Fruit fly (Drosophila melanogaster) whole organism, embryonic: ENCODE results near the gene CG32483.

Experiments used
- B-H1 ChIP-seq: fragments of 200-800 bp; sonication (Bioruptor generic); IDR thresholded peaks from 3 replicates; pipeline ENCODE4 v1.3.6; 2022; ENCODE audit warnings: missing biosample characterization, missing genetic modification characterization
- Bgb ChIP-seq: fragments of 200-800 bp; sonication (Bioruptor generic); IDR thresholded peaks from 2 replicates; pipeline ENCODE4 v1.3.6; 2022; ENCODE audit warnings: missing biosample characterization, missing genetic modification characterization; ENCODE audit not compliant: partially characterized antibody
- CG10979 ChIP-seq: fragments of 200-800 bp; sonication (Bioruptor generic); optimal IDR thresholded peaks from 2 replicates; lab custom pipeline; 2018; ENCODE audit warnings: missing biosample characterization, mild to moderate bottlenecking, missing genetic modification characterization, moderate library complexity
- CG11247 ChIP-seq: fragments of 200-800 bp; sonication (Bioruptor generic); IDR thresholded peaks from 2 replicates; pipeline ENCODE4 v1.3.6; 2022; ENCODE audit warnings: missing biosample characterization, missing genetic modification characterization
- CG12236 ChIP-seq: fragments of 200-800 bp; sonication (Bioruptor generic); optimal IDR thresholded peaks from 2 replicates; lab custom pipeline; 2016; ENCODE audit warnings: missing biosample characterization, missing genetic modification characterization
- CG13123 ChIP-seq: fragments of 200-800 bp; sonication (Bioruptor generic); optimal IDR thresholded peaks from 2 replicates; lab custom pipeline; 2016; ENCODE audit warnings: missing biosample characterization, missing genetic modification characterization
- CG16815 ChIP-seq: fragments of 200-800 bp; sonication (Bioruptor generic); optimal IDR thresholded peaks from 3 replicates; lab custom pipeline; 2017; ENCODE audit warnings: missing biosample characterization, mild to moderate bottlenecking, missing genetic modification characterization
- CG17186 ChIP-seq: fragments of 200-800 bp; sonication (Bioruptor generic); optimal IDR thresholded peaks from 3 replicates; lab custom pipeline; 2017; ENCODE audit warnings: missing biosample characterization, missing genetic modification reagents, missing genetic modification characterization
- CG17912 ChIP-seq: fragments of 200-800 bp; sonication (Bioruptor generic); optimal IDR thresholded peaks from 2 replicates; lab custom pipeline; 2018; ENCODE audit warnings: missing biosample characterization, mild to moderate bottlenecking, missing genetic modification characterization
- CG2889 ChIP-seq: fragments of 200-800 bp; sonication (Bioruptor generic); IDR thresholded peaks from 3 replicates; pipeline ENCODE4 v1.3.6; 2022; ENCODE audit warnings: missing biosample characterization, missing genetic modification characterization
- CG3065 ChIP-seq: fragments of 200-800 bp; sonication (Bioruptor generic); optimal IDR thresholded peaks from 2 replicates; lab custom pipeline; 2016; ENCODE audit warnings: missing biosample characterization, missing genetic modification characterization
- CG3163 ChIP-seq: fragments of 200-800 bp; sonication (Bioruptor generic); optimal IDR thresholded peaks from 3 replicates; lab custom pipeline; 2016; ENCODE audit warnings: missing biosample characterization, missing genetic modification characterization
- CG34224 ChIP-seq: fragments of 200-800 bp; sonication (Bioruptor generic); IDR thresholded peaks from 3 replicates; pipeline ENCODE4 v1.3.6; 2022; ENCODE audit warnings: missing biosample characterization, missing genetic modification characterization; ENCODE audit not compliant: partially characterized antibody
- CG34376 ChIP-seq: fragments of 200-800 bp; sonication (Bioruptor generic); optimal IDR thresholded peaks from 2 replicates; lab custom pipeline; 2018; ENCODE audit warnings: missing biosample characterization, mild to moderate bottlenecking, missing genetic modification characterization
- CG3847 ChIP-seq: fragments of 200-800 bp; sonication (Bioruptor generic); IDR thresholded peaks from 2 replicates; pipeline ENCODE4 v1.3.6; 2022; ENCODE audit warnings: missing biosample characterization, missing genetic modification characterization
- CG4730 ChIP-seq: fragments of 200-800 bp; sonication (Bioruptor generic); IDR thresholded peaks from 2 replicates; pipeline ENCODE4 v1.3.6; 2022; ENCODE audit warnings: missing biosample characterization, missing genetic modification characterization
- CG9727 ChIP-seq: fragments of 200-800 bp; sonication (Bioruptor generic); optimal IDR thresholded peaks from 3 replicates; lab custom pipeline; 2017; ENCODE audit warnings: missing biosample characterization, mild to moderate bottlenecking, missing genetic modification characterization
- CG9876 ChIP-seq: fragments of 200-800 bp; sonication (Bioruptor generic); optimal IDR thresholded peaks from 2 replicates; lab custom pipeline; 2016; ENCODE audit warnings: missing biosample characterization, missing genetic modification characterization
- Dfd ChIP-seq, 2 experiments: fragments of >200 bp; optimal IDR thresholded peaks; 2 replicates each; lab custom pipeline; 2017; ENCODE audit warnings: missing biosample characterization in 2 of 2, missing genetic modification characterization in 2 of 2
- Eip74EF ChIP-seq, 2 experiments: fragments of 200-800 bp in 1 of 2; fragments of >200 bp in 1 of 2; sonication (Bioruptor generic) in 1 of 2; optimal IDR thresholded peaks; 2 replicates each; lab custom pipeline; 2017 to 2019; ENCODE audit warnings: missing biosample characterization in 2 of 2, missing genetic modification characterization in 2 of 2, mild to moderate bottlenecking in 1 of 2, moderate library complexity in 1 of 2
- H15 ChIP-seq: fragments of 200-800 bp; sonication (Bioruptor generic); IDR thresholded peaks from 3 replicates; pipeline ENCODE4 v1.3.6; 2022; ENCODE audit warnings: missing biosample characterization, missing genetic modification characterization
- HHEX ChIP-seq: fragments of 200-800 bp; sonication (Bioruptor generic); optimal IDR thresholded peaks from 3 replicates; lab custom pipeline; 2017; ENCODE audit warnings: missing biosample characterization, mild to moderate bottlenecking, missing genetic modification characterization, missing genetic modification reagents
- Hr3 ChIP-seq: fragments of 200-800 bp; sonication (Bioruptor generic); optimal IDR thresholded peaks from 3 replicates; lab custom pipeline; 2016; ENCODE audit warnings: missing biosample characterization, missing genetic modification characterization
- Med ChIP-seq: fragments of 200-800 bp; sonication (Bioruptor generic); peaks from one replicate; lab custom pipeline; 2016; ENCODE audit warnings: missing biosample characterization, missing genetic modification characterization, mild to moderate bottlenecking, inconsistent platforms, moderate library complexity
- Oaz ChIP-seq: fragments of 200-800 bp; sonication (Bioruptor generic); IDR thresholded peaks from 2 replicates; pipeline ENCODE4 v1.3.6; 2022; ENCODE audit warnings: missing biosample characterization, missing genetic modification characterization
- Sox102F ChIP-seq: fragments of 200-800 bp; sonication (Bioruptor generic); optimal IDR thresholded peaks from 2 replicates; lab custom pipeline; 2018; ENCODE audit warnings: missing biosample characterization, mild to moderate bottlenecking, missing genetic modification characterization, moderate library complexity
- Usf ChIP-seq: fragments of 200-800 bp; sonication (Bioruptor generic); optimal IDR thresholded peaks from 2 replicates; lab custom pipeline; 2017; ENCODE audit warnings: missing genotype, missing biosample characterization, missing genetic modification characterization
- Vsx1 ChIP-seq: fragments of 200-800 bp; sonication (Bioruptor generic); optimal IDR thresholded peaks from 2 replicates; lab custom pipeline; 2017; ENCODE audit warnings: missing biosample characterization, mild to moderate bottlenecking, missing genetic modification characterization, missing genetic modification reagents
- al ChIP-seq: fragments of 200-800 bp; sonication (Bioruptor generic); IDR thresholded peaks from 2 replicates; pipeline ENCODE4 v1.3.6; 2022; ENCODE audit warnings: missing biosample characterization, missing genetic modification characterization
- bcd ChIP-seq: fragments of 200-800 bp; sonication (Bioruptor generic); optimal IDR thresholded peaks from 2 replicates; lab custom pipeline; 2017; ENCODE audit warnings: missing biosample characterization, mild to moderate bottlenecking, missing genetic modification characterization
- cg ChIP-seq: fragments of 200-800 bp; sonication (Bioruptor generic); optimal IDR thresholded peaks from 3 replicates; lab custom pipeline; 2019; ENCODE audit warnings: missing biosample characterization, mild to moderate bottlenecking, missing genetic modification characterization, moderate library complexity
- chif ChIP-seq, 2 experiments: fragments of 200-800 bp; sonication (Bioruptor generic); optimal IDR thresholded peaks; 3 replicates each; lab custom pipeline; 2016; ENCODE audit warnings: missing biosample characterization in 2 of 2, missing genetic modification characterization in 2 of 2
- ci ChIP-seq: fragments of 200-800 bp; sonication (Bioruptor generic); IDR thresholded peaks from 3 replicates; pipeline ENCODE4 v1.3.6; 2022; ENCODE audit warnings: missing biosample characterization, missing genetic modification characterization
- dmrt99B ChIP-seq: fragments of 200-800 bp; sonication (Bioruptor generic); optimal IDR thresholded peaks from 2 replicates; lab custom pipeline; 2018; ENCODE audit warnings: missing biosample characterization, mild to moderate bottlenecking, missing genetic modification characterization, moderate library complexity
- emc ChIP-seq: fragments of 200-800 bp; sonication (Bioruptor generic); optimal IDR thresholded peaks from 2 replicates; lab custom pipeline; 2016; ENCODE audit warnings: missing biosample characterization, missing genetic modification characterization
- gt ChIP-seq: fragments of 200-800 bp; sonication (Bioruptor generic); IDR thresholded peaks from 2 replicates; pipeline ENCODE4 v1.3.6; 2022; ENCODE audit warnings: missing biosample characterization, missing genetic modification characterization
- hb ChIP-seq: fragments of 200-800 bp; sonication (Bioruptor generic); IDR thresholded peaks from 3 replicates; pipeline ENCODE4 v1.3.6; 2022; ENCODE audit warnings: missing biosample characterization, missing genetic modification characterization; ENCODE audit not compliant: partially characterized antibody
- mam ChIP-seq: fragments of 200-800 bp; sonication (Bioruptor generic); optimal IDR thresholded peaks from 3 replicates; lab custom pipeline; 2016; ENCODE audit warnings: missing biosample characterization, missing genetic modification characterization
- pfk ChIP-seq: fragments of 200-800 bp; sonication (Bioruptor generic); optimal IDR thresholded peaks from 2 replicates; lab custom pipeline; 2018; ENCODE audit warnings: missing biosample characterization, mild to moderate bottlenecking, missing genetic modification characterization, moderate library complexity
- ro ChIP-seq: fragments of 200-800 bp; sonication (Bioruptor generic); IDR thresholded peaks from 2 replicates; pipeline ENCODE4 v1.3.6; 2022; ENCODE audit warnings: missing biosample characterization, missing genetic modification characterization
- schlank ChIP-seq: fragments of 200-800 bp; sonication (Bioruptor generic); optimal IDR thresholded peaks from 2 replicates; lab custom pipeline; 2018; ENCODE audit warnings: missing biosample characterization, mild to moderate bottlenecking, missing genetic modification characterization
- shn ChIP-seq: fragments of 200-800 bp; sonication (Bioruptor generic); optimal IDR thresholded peaks from 3 replicates; lab custom pipeline; 2016; ENCODE audit warnings: missing biosample characterization, missing genetic modification characterization
- sim ChIP-seq: fragments of 200-800 bp; sonication (Bioruptor generic); IDR thresholded peaks from 2 replicates; pipeline ENCODE4 v1.3.6; 2022; ENCODE audit warnings: missing biosample characterization, missing genetic modification characterization
- sqz ChIP-seq: fragments of 200-800 bp; sonication (Bioruptor generic); optimal IDR thresholded peaks from 3 replicates; lab custom pipeline; 2018; ENCODE audit warnings: missing biosample characterization, mild to moderate bottlenecking, missing genetic modification characterization
- tin ChIP-seq: fragments of 200-800 bp; sonication (Bioruptor generic); optimal IDR thresholded peaks from 3 replicates; lab custom pipeline; 2016; ENCODE audit warnings: missing biosample characterization, missing genetic modification characterization
- unc-4 ChIP-seq: fragments of 200-800 bp; sonication (Bioruptor generic); IDR thresholded peaks from 2 replicates; pipeline ENCODE4 v1.3.6; 2022; ENCODE audit warnings: missing biosample characterization, missing genetic modification characterization; ENCODE audit not compliant: partially characterized antibody
- vnd ChIP-seq: fragments of 200-800 bp; sonication (Bioruptor generic); IDR thresholded peaks from 3 replicates; pipeline ENCODE4 v1.3.6; 2022; ENCODE audit warnings: missing biosample characterization, missing genetic modification characterization; ENCODE audit not compliant: partially characterized antibody
- wor ChIP-seq: fragments of 200-800 bp; sonication (Bioruptor generic); IDR thresholded peaks from 2 replicates; pipeline ENCODE4 v1.3.6; 2022; ENCODE audit warnings: missing biosample characterization, missing genetic modification characterization
- z ChIP-seq: fragments of 200-800 bp; sonication (Bioruptor generic); IDR thresholded peaks from 3 replicates; pipeline ENCODE4 v1.3.6; 2022; ENCODE audit warnings: missing biosample characterization, missing genetic modification characterization

CG32483 gene

dm6 chr3L:738523-739356 lies 48.9 kb upstream of the CG32483 start (continued):
- TF ChIP-seq schlank (tag; lab: Kevin White, UChicago): peak; percentile 45
- TF ChIP-seq CG34376: peak; percentile 60
- no peak for TF ChIP-seq cg
- TF ChIP-seq Sox102F (GFP tag; lab: Kevin White, UChicago): peak; percentile 95
- no peak for TF ChIP-seq Bgb (GFP tag; lab: Robert Waterston, UW)
- TF ChIP-seq B-H1: peak; percentile 83
- peak; percentile 77 for TF ChIP-seq Oaz
- TF ChIP-seq CG9876 (GFP tag; lab: Kevin White, UChicago): no peak
- TF ChIP-seq hb: no peak
- peak; percentile 85 for TF ChIP-seq ro (GFP tag; lab: Robert Waterston, UW)
- peak; percentile 85 for TF ChIP-seq CG3847 (GFP tag; lab: Robert Waterston, UW)
- TF ChIP-seq CG11247 (GFP tag; lab: Robert Waterston, UW): peak; percentile 85
- peak; percentile 62 for TF ChIP-seq gt
- TF ChIP-seq bcd (GFP tag; lab: Kevin White, UChicago): peak; percentile 92
- TF ChIP-seq Dfd (GFP tag; optimal IDR thresholded peaks at IDR 0.05; lab: Kevin White, UChicago): no peak
- TF ChIP-seq shn (GFP tag; lab: Kevin White, UChicago): peak; percentile 25
- TF ChIP-seq CG10979 (tag; lab: Kevin White, UChicago): peak; percentile 97
- TF ChIP-seq CG2889 (GFP tag; lab: Robert Waterston, UW): peak; percentile 80; the same call in 2 of the 3 replicates
- TF ChIP-seq Med (GFP tag; lab: Kevin White, UChicago): peak; percentile 87
- TF ChIP-seq CG17912 (GFP tag; lab: Kevin White, UChicago): peak; percentile 33
- no peak for TF ChIP-seq emc (GFP tag; lab: Kevin White, UChicago)
- TF ChIP-seq HHEX (GFP tag; lab: Kevin White, UChicago): peak; percentile 89
- no peak for TF ChIP-seq pfk
- TF ChIP-seq mam: peak; percentile 42
- peak; percentile 87 for TF ChIP-seq H15
- peak; percentile 34; the same call in 2 of the 3 replicates for TF ChIP-seq z
- TF ChIP-seq CG12236 (GFP tag; lab: Kevin White, UChicago): peak; percentile 28
- peak; percentile 94 for TF ChIP-seq CG9727 (GFP tag; lab: Kevin White, UChicago)
- peak; percentile 45 for TF ChIP-seq CG17186 (GFP tag; lab: Kevin White, UChicago)
- peak; percentile 85 for TF ChIP-seq CG3065
- peak; percentile 84 for TF ChIP-seq CG16815 (GFP tag; lab: Kevin White, UChicago)
- peak in 1 of 2 experiments; percentile 94 for TF ChIP-seq Eip74EF (GFP tag; optimal IDR thresholded peaks at IDR 0.05; lab: Kevin White, UChicago)
- peak; percentile 7 for TF ChIP-seq CG3163 (GFP tag; lab: Kevin White, UChicago)
- no peak for TF ChIP-seq vnd (GFP tag; lab: Robert Waterston, UW)
- TF ChIP-seq wor (GFP tag; lab: Robert Waterston, UW): peak; percentile 91
- peak; percentile 69 to 73 for TF ChIP-seq chif (GFP tag; optimal IDR thresholded peaks at IDR 0.05; lab: Kevin White, UChicago)
- no peak for TF ChIP-seq CG34224 (GFP tag; lab: Robert Waterston, UW)
- TF ChIP-seq Usf (GFP tag; lab: Kevin White, UChicago): peak; percentile 53
- peak; percentile 92 for TF ChIP-seq tin
- TF ChIP-seq CG4730 (GFP tag; lab: Robert Waterston, UW): peak; percentile 84
- TF ChIP-seq al: peak; percentile 76
- peak; percentile 87 for TF ChIP-seq Hr3
- TF ChIP-seq dmrt99B (tag; lab: Kevin White, UChicago): peak; percentile 93
- TF ChIP-seq Vsx1: peak; percentile 83
- peak; percentile 95 for TF ChIP-seq ci (GFP tag; lab: Robert Waterston, UW)
- peak; percentile 88 for TF ChIP-seq sqz (GFP tag; lab: Kevin White, UChicago)
- TF ChIP-seq unc-4 (GFP tag; lab: Robert Waterston, UW): no peak
- TF ChIP-seq sim (GFP tag; lab: Robert Waterston, UW): peak; percentile 93
- TF ChIP-seq CG13123: peak; percentile 75
